Fruit fly (Drosophila melanogaster): ENCODE results near the gene naz.

naz gene

DNA sequence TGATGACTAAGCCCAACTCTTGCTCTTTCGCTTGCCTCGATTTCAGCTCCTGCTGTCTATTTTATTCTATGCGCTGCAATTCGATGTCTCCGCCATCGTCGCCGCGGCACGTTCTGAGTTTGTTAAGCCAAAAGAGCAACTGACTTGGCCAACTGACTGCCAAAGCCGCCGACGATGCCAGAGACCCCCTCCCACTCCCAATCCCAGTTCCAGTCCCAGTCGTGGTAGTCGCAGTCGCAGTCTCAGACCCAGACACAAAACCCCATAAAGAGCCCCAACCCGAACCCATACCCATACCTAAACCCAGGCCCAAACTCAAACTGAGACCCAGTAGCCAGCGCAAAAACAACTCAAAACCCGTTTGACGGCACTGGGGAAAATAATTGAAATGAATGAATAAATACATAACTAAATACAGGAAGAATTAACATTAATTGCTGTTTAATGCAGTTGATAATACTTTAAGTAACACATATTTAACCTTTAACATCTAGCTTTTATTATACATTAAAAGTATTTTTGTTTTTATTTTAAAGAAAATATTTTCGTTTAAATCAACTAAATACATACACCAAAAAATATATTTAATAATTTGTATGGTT is 17.9 kb downstream of the naz start (continued):
- TF ChIP-seq CHES-1-like (GFP tag; optimal IDR thresholded peaks at IDR 0.05) (no peak), crol (GFP tag; IDR thresholded peaks at IDR 0.05) (peak; percentile 67), NC2β (GFP tag; optimal IDR thresholded peaks at IDR 0.05) (no peak), phol (tag; optimal IDR thresholded peaks at IDR 0.05) (peak; percentile 49), Gsc (GFP tag; IDR thresholded peaks at IDR 0.05) (no peak), bsh (GFP tag; optimal IDR thresholded peaks at IDR 0.05) (no peak), gsb (GFP tag; IDR thresholded peaks at IDR 0.05) (no peak), D19A (tag; optimal IDR thresholded peaks at IDR 0.05) (no peak), z (GFP tag; IDR thresholded peaks at IDR 0.05) (peak; percentile 93), yki (optimal IDR thresholded peaks at IDR 0.05) (no peak), CG9932 (GFP tag; IDR thresholded peaks at IDR 0.05) (peak; percentile 43; the same call in 1 of the 2 replicates), Hmx (GFP tag; optimal IDR thresholded peaks at IDR 0.05) (no peak), Hmr (GFP tag; optimal IDR thresholded peaks at IDR 0.05) (peak; percentile 23), peb (GFP tag; IDR thresholded peaks at IDR 0.05) (no peak), CG7357 (GFP tag; IDR thresholded peaks at IDR 0.05) (no peak), Lhr (GFP tag; optimal IDR thresholded peaks at IDR 0.05) (no peak), CG6272 (GFP tag; IDR thresholded peaks at IDR 0.05) (0 out of 2 replicates have a peak, but pooled peaks have one; percentile 19), ham (GFP tag; IDR thresholded peaks at IDR 0.05) (no peak), Tbp (GFP tag; optimal IDR thresholded peaks at IDR 0.05) (no peak), Elba2 (GFP tag; optimal IDR thresholded peaks at IDR 0.05) (no peak), CG10543 (GFP tag; optimal IDR thresholded peaks at IDR 0.05) (peak; percentile 46), dmrt99B (tag; optimal IDR thresholded peaks at IDR 0.05) (peak; percentile 66), ken (GFP tag; IDR thresholded peaks at IDR 0.05) (no peak), CG2129 (GFP tag; IDR thresholded peaks at IDR 0.05; ENCODE audit: partially characterized antibody) (no peak), otp (GFP tag; IDR thresholded peaks at IDR 0.05) (0 out of 3 replicates have a peak, but pooled peaks have one; percentile 41), CG4820 (GFP tag; optimal IDR thresholded peaks at IDR 0.05) (no peak), nmo (GFP tag; optimal IDR thresholded peaks at IDR 0.05) (peak; percentile 68), Dp (GFP tag; optimal IDR thresholded peaks at IDR 0.05) (no peak), klu (GFP tag; IDR thresholded peaks at IDR 0.05) (no peak), bab2 (GFP tag; optimal IDR thresholded peaks at IDR 0.05) (no peak), CG4730 (GFP tag; IDR thresholded peaks at IDR 0.05) (no peak), Scr (GFP tag; IDR thresholded peaks at IDR 0.05; ENCODE audit: partially characterized antibody) (peak; percentile 25; the same call in 1 of the 2 replicates), CG11093 (GFP tag; IDR thresholded peaks at IDR 0.05) (no peak), salm (tag; optimal IDR thresholded peaks at IDR 0.05) (no peak), CG15601 (tag; optimal IDR thresholded peaks at IDR 0.05) (no peak), zen (tag; optimal IDR thresholded peaks at IDR 0.05) (no peak), CoRest (tag; optimal IDR thresholded peaks at IDR 0.05) (no peak), CG6175 (GFP tag; IDR thresholded peaks at IDR 0.05) (no peak), gcm (GFP tag; optimal IDR thresholded peaks at IDR 0.05) (no peak), run (tag; optimal IDR thresholded peaks at IDR 0.05) (no peak), CG12744 (GFP tag; optimal IDR thresholded peaks at IDR 0.05) (no peak), Taf1 (GFP tag; IDR thresholded peaks at IDR 0.05) (no peak), Ets97D (GFP tag; optimal IDR thresholded peaks at IDR 0.05) (no peak), cato (GFP tag; optimal IDR thresholded peaks at IDR 0.05; ENCODE audit: borderline replicate concordance) (no peak), sens-2 (GFP tag; IDR thresholded peaks at IDR 0.05) (no peak), BEAF-32 (GFP tag; optimal IDR thresholded peaks at IDR 0.05) (no peak), CG2678 (tag; optimal IDR thresholded peaks at IDR 0.05) (peak; percentile 80), vnd (GFP tag; IDR thresholded peaks at IDR 0.05; ENCODE audit: partially characterized antibody) (no peak), abd-A (tag; optimal IDR thresholded peaks at IDR 0.05) (no peak), gfzf (GFP tag; optimal IDR thresholded peaks at IDR 0.05) (no peak), CG11085 (GFP tag; IDR thresholded peaks at IDR 0.05) (peak; percentile 10; the same call in 1 of the 2 replicates)

Measured in whole organism, embryonic.